Worm (Caenorhabditis elegans) whole organism, L3 larva: ENCODE results near the gene C14B1.12.

Experiments used
- lin-39 ChIP-seq: fragments of 150-350 bp; optimal IDR thresholded peaks from 2 replicates; lab custom pipeline; 2018; ENCODE audit warnings: missing biosample characterization, missing genetic modification reagents, missing genetic modification characterization
- nhr-43 ChIP-seq: sonication (generic microtip); optimal IDR thresholded peaks from 2 replicates; lab custom pipeline; 2016; ENCODE audit warnings: mild to moderate bottlenecking, missing genetic modification characterization, missing compliant biosample characterization; ENCODE audit not compliant: poor library complexity, severe bottlenecking

- TF ChIP-seq lin-39 (tag; lab: Kevin White, UChicago), result no peak
- TF ChIP-seq nhr-43 (tag; lab: Kevin White, UChicago), result no peak
Observed at ce11 chrIII:3764043-3764442, 39.3 kb upstream of the C14B1.12 start.
